Worm (Caenorhabditis elegans): ENCODE results near the gene ZC132.3.

ce11 chrV:4315057-4315456, 15.4 kb upstream of the ZC132.3 start, which contains the start of gene srh-192:
- no peak for TF ChIP-seq ztf-29 (GFP tag; IDR thresholded peaks at IDR 0.05)
- TF ChIP-seq flt-1 (GFP tag; IDR thresholded peaks at IDR 0.05): no peak
- no peak for TF ChIP-seq tab-1 (GFP tag; IDR thresholded peaks at IDR 0.05)
- TF ChIP-seq klf-2 (GFP tag; conservative IDR thresholded peaks at IDR 0.05): no peak
- no peak for TF ChIP-seq ref-1 (GFP tag; conservative IDR thresholded peaks at IDR 0.05)
- TF ChIP-seq cog-1 (tag; optimal IDR thresholded peaks at IDR 0.05): no peak
- no peak for TF ChIP-seq med-1 (GFP tag; optimal IDR thresholded peaks at IDR 0.05; ENCODE audit: insufficient read depth)
